Worm (Caenorhabditis elegans): ENCODE data around the gene uggt-1.

The uggt-1 gene

ce11 chrX:7478948-7479347, 21.8 kb downstream of the uggt-1 start, which contains the start of gene mek-1:
mek-1 (plus strand) TSS chrX:7479248.
- no peak for TF ChIP-seq lin-35 (GFP tag; optimal IDR thresholded peaks at IDR 0.05)
- no peak for TF ChIP-seq bed-1 (GFP tag; IDR thresholded peaks at IDR 0.05)
- TF ChIP-seq lsl-1 (GFP tag; optimal IDR thresholded peaks at IDR 0.05): no peak
- TF ChIP-seq Y95B8A.8 (GFP tag; IDR thresholded peaks at IDR 0.05): no peak
- no peak for TF ChIP-seq D2030.7 (GFP tag; IDR thresholded peaks at IDR 0.05)
- TF ChIP-seq let-526 (GFP tag; IDR thresholded peaks at IDR 0.05): no peak
- no peak for TF ChIP-seq F23B12.7 (tag; optimal IDR thresholded peaks at IDR 0.05; ENCODE audit: insufficient read depth)
- no peak for TF ChIP-seq tbx-9 (tag; optimal IDR thresholded peaks at IDR 0.05; ENCODE audit: borderline replicate concordance)
- no peak for TF ChIP-seq ceh-79 (tag; optimal IDR thresholded peaks at IDR 0.05)
- no peak for TF ChIP-seq ekl-4 (GFP tag; IDR thresholded peaks at IDR 0.05)
- TF ChIP-seq nfya-2 (GFP tag; IDR thresholded peaks at IDR 0.05): no peak
- TF ChIP-seq ztf-26 (tag; optimal IDR thresholded peaks at IDR 0.05): no peak
- no peak for TF ChIP-seq unc-130 (GFP tag; optimal IDR thresholded peaks at IDR 0.05)
- TF ChIP-seq somi-1 (GFP tag; optimal IDR thresholded peaks at IDR 0.05): no peak
- no peak for TF ChIP-seq ztf-6 (GFP tag; IDR thresholded peaks at IDR 0.05)
- TF ChIP-seq ceh-100 (GFP tag; IDR thresholded peaks at IDR 0.05): no peak

ce11 chrX:7478476-7478875, 22.3 kb downstream of the uggt-1 start:
- TF ChIP-seq ztf-26 (tag; optimal IDR thresholded peaks at IDR 0.05): no peak
- TF ChIP-seq nfyb-1 (GFP tag; IDR thresholded peaks at IDR 0.05): peak; percentile 12; the same call in 1 of the 2 replicates
- TF ChIP-seq unc-62 (GFP tag; optimal IDR thresholded peaks at IDR 0.05): no peak
- TF ChIP-seq hlh-12 (tag; optimal IDR thresholded peaks at IDR 0.05): no peak
- no peak for TF ChIP-seq tbp1 (GFP tag; optimal IDR thresholded peaks at IDR 0.05)
- no peak for TF ChIP-seq pha-4 (tag; optimal IDR thresholded peaks at IDR 0.05)
- TF ChIP-seq rcor-1 (GFP tag; IDR thresholded peaks at IDR 0.05): no peak
- no peak for TF ChIP-seq gei-17 (GFP tag; optimal IDR thresholded peaks at IDR 0.05)
- TF ChIP-seq efl-1 (GFP tag; optimal IDR thresholded peaks at IDR 0.05): no peak
- no peak for TF ChIP-seq T26A5.8 (tag; optimal IDR thresholded peaks at IDR 0.05)
- TF ChIP-seq cebp-2 (GFP tag; IDR thresholded peaks at IDR 0.05): no peak
- TF ChIP-seq mel-28 (tag; optimal IDR thresholded peaks at IDR 0.05; ENCODE audit: borderline replicate concordance): no peak
- TF ChIP-seq snpc-1.3 (tag; optimal IDR thresholded peaks at IDR 0.05; ENCODE audit: insufficient read depth): no peak
- TF ChIP-seq atf-7 (tag; optimal IDR thresholded peaks at IDR 0.05): no peak
- peak; percentile 37; the same call in 1 of the 2 replicates for TF ChIP-seq hmg-1.2 (GFP tag; IDR thresholded peaks at IDR 0.05)
- no peak for TF ChIP-seq tlf-1 (GFP tag; optimal IDR thresholded peaks at IDR 0.05)
- no peak for TF ChIP-seq let-526 (GFP tag; IDR thresholded peaks at IDR 0.05)
- no peak for TF ChIP-seq B0336.3 (GFP tag; IDR thresholded peaks at IDR 0.05)
- TF ChIP-seq lin-35 (GFP tag; optimal IDR thresholded peaks at IDR 0.05): no peak
- TF ChIP-seq attf-3 (GFP tag; conservative IDR thresholded peaks at IDR 0.05): no peak
- no peak for TF ChIP-seq dpff-1 (tag; optimal IDR thresholded peaks at IDR 0.05)
- no peak for TF ChIP-seq nhr-120 (GFP tag; IDR thresholded peaks at IDR 0.05)
- no peak for TF ChIP-seq ceh-79 (tag; optimal IDR thresholded peaks at IDR 0.05)
- TF ChIP-seq aptf-2 (GFP tag; conservative IDR thresholded peaks at IDR 0.05): no peak
- TF ChIP-seq aptf-3 (GFP tag; IDR thresholded peaks at IDR 0.05): no peak
- no peak for TF ChIP-seq athp-1 (tag; optimal IDR thresholded peaks at IDR 0.05)
- no peak for TF ChIP-seq C17E4.6 (GFP tag; IDR thresholded peaks at IDR 0.05)
- TF ChIP-seq ztf-18 (tag; optimal IDR thresholded peaks at IDR 0.05): peak; percentile 0
- TF ChIP-seq F57A8.1 (GFP tag; optimal IDR thresholded peaks at IDR 0.05): no peak
- TF ChIP-seq sdz-38 (tag; optimal IDR thresholded peaks at IDR 0.05): no peak
- TF ChIP-seq ztf-3 (GFP tag; optimal IDR thresholded peaks at IDR 0.05): no peak
- TF ChIP-seq nhr-90 (tag; optimal IDR thresholded peaks at IDR 0.05): no peak
- no peak for TF ChIP-seq nhr-27 (tag; optimal IDR thresholded peaks at IDR 0.05)
- no peak for TF ChIP-seq T07F8.4 (tag; optimal IDR thresholded peaks at IDR 0.05)
- TF ChIP-seq nhr-179 (tag; optimal IDR thresholded peaks at IDR 0.05): no peak
- TF ChIP-seq egl-44 (GFP tag; IDR thresholded peaks at IDR 0.05): no peak; the same call in 1 of the 2 replicates
- peak; percentile 28 for TF ChIP-seq ceh-27 (GFP tag; optimal IDR thresholded peaks at IDR 0.05)

All from whole organism, young adult.